Worm (Caenorhabditis elegans) whole organism, early embryonic: ENCODE data around the gene Y42H9AR.1.

Experiments used
- F13C5.2 ChIP-seq: sonication (generic microtip); optimal IDR thresholded peaks from 2 replicates; lab custom pipeline; 2017; ENCODE audit warnings: mild to moderate bottlenecking, missing genetic modification characterization, inconsistent platforms, missing compliant biosample characterization
- ama-1 ChIP-seq: fragments of 150-350 bp; optimal IDR thresholded peaks from 2 replicates; lab custom pipeline; 2014
- ceh-13 ChIP-seq: fragments of 200-800 bp; sonication (Bioruptor generic); optimal IDR thresholded peaks from 2 replicates; lab custom pipeline; 2018; ENCODE audit warnings: mild to moderate bottlenecking, missing genetic modification characterization, missing compliant biosample characterization
- ets-7 ChIP-seq: sonication (generic microtip); optimal IDR thresholded peaks from 2 replicates; lab custom pipeline; 2016; ENCODE audit warnings: missing genotype, missing genetic modification characterization, missing compliant biosample characterization
- flt-1 ChIP-seq: fragments of 200-800 bp; sonication (Bioruptor generic); IDR thresholded peaks from 2 replicates; pipeline ENCODE4 v1.3.6; 2022; ENCODE audit warnings: missing genetic modification characterization, missing compliant biosample characterization
- hmbx-1 ChIP-seq: sonication (generic microtip); optimal IDR thresholded peaks from 2 replicates; lab custom pipeline; 2016; ENCODE audit warnings: mild to moderate bottlenecking, missing genetic modification characterization, missing compliant biosample characterization
- hnd-1 ChIP-seq: sonication (generic microtip); optimal IDR thresholded peaks from 2 replicates; lab custom pipeline; 2016; ENCODE audit warnings: missing genetic modification characterization, missing compliant biosample characterization
- pes-1 ChIP-seq: fragments of 200-800 bp; sonication (Bioruptor generic); IDR thresholded peaks from 2 replicates; pipeline ENCODE4 v1.3.6; 2022; ENCODE audit warnings: missing genetic modification reagents, missing genetic modification characterization, missing compliant biosample characterization
- scrt-1 ChIP-seq: fragments of 200-800 bp; sonication (Bioruptor generic); IDR thresholded peaks from 2 replicates; pipeline ENCODE4 v1.3.6; 2022; ENCODE audit warnings: missing genetic modification characterization, missing compliant biosample characterization
- sea-1 ChIP-seq: fragments of 200-800 bp; sonication (Bioruptor generic); conservative IDR thresholded peaks from 2 replicates; pipeline ENCODE4 v1.3.6; 2022; ENCODE audit warnings: missing genetic modification characterization, missing compliant biosample characterization
- tbx-11 ChIP-seq: fragments of 200-800 bp; sonication (Bioruptor generic); IDR thresholded peaks from 2 replicates; pipeline ENCODE4 v1.3.6; 2022; ENCODE audit warnings: missing genetic modification characterization, missing compliant biosample characterization
- tbx-37 ChIP-seq: fragments of 200-800 bp; sonication (Bioruptor generic); conservative IDR thresholded peaks from 2 replicates; pipeline ENCODE4 v1.3.6; 2022; ENCODE audit warnings: missing genetic modification reagents, missing genetic modification characterization, missing compliant biosample characterization
- tra-4 ChIP-seq: sonication (generic microtip); optimal IDR thresholded peaks from 2 replicates; lab custom pipeline; 2017; ENCODE audit warnings: missing genetic modification characterization, missing compliant biosample characterization

DNA sequence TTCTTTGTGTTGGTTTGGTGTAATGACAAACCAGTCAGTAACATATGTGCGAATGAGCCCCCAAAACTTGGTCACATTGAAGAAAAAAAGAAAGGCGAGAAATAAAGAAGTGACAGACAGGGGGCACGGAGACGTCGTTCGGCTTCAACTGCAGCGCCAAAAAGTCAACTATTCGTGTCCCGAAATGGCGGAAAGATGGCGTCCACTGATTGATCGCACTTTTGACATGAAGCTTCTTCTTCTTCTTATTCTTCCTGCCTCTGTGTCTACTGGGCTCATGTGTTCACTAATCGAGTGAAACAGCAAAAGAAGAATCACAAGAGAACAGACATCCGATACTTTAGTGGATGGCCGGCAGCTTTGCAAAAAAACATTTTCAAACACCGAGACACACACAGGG, 44.1 kb upstream of the Y42H9AR.1 start:
- TF ChIP-seq flt-1 (GFP tag; lab: Robert Waterston, UW) (no peak), ama-1 (no peak), hnd-1 (tag; lab: Kevin White, UChicago) (no peak), tra-4 (tag; lab: Kevin White, UChicago) (no peak), ceh-13 (GFP tag; lab: Kevin White, UChicago) (no peak), F13C5.2 (tag; lab: Kevin White, UChicago) (no peak), pes-1 (GFP tag; lab: Robert Waterston, UW) (no peak), tbx-11 (no peak), sea-1 (GFP tag; lab: Robert Waterston, UW) (no peak), hmbx-1 (tag; lab: Kevin White, UChicago) (no peak), scrt-1 (GFP tag; lab: Robert Waterston, UW) (no peak), ets-7 (tag; lab: Kevin White, UChicago) (no peak), tbx-37 (no peak)
